In the genomic region with DNA sequence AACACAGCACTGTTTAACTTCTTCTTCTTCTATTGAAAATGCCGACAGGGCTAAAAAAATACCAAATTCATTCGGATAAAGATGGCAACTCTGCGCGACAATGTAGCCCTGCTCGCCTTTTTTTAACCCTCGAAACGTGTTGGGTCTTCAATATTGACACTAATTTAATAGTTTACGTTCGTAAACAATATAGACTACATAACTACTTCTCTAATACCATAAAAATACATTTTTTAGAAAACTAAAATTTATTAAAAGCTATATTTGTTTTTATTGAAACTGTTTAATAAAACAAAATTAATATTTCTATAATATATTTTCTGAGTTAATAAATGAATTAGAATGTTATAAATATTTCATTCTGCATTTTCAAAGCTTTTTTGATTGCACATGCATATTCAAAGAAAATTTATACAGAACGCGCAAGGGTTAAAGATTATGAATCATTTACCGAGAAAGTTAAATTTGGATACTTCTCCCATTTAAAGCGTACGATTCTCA, we compare ENCODE assay signal across 1 fruit fly cellular context.
A peak's percentile ranks its signal among the peaks of the same experiment; 100 is the strongest.
TF ChIP-seq lines count a peak whose summit lies in the region.

A gene (minus strand): TSS at position 54 of the 501 bp plus-strand sequence.
A gene (plus strand): TSS at position 133 of the 501 bp plus-strand sequence.

TF ChIP-seq in whole organism, embryonic, 481 proteins besides CTCF, POLR2A, EP300 and RAD21 (continued from another document and continues in another):
- TF ChIP-seq NfI (GFP tag; optimal IDR thresholded peaks at IDR 0.05; lab: Kevin White, UChicago) (peak; percentile 73), Dll (GFP tag; IDR thresholded peaks at IDR 0.05; lab: Robert Waterston, UW; ENCODE audit: partially characterized antibody) (no peak), CG32772 (GFP tag; IDR thresholded peaks at IDR 0.05; lab: Robert Waterston, UW) (peak; percentile 82), ro (GFP tag; IDR thresholded peaks at IDR 0.05; lab: Robert Waterston, UW) (peak; percentile 51; the same call in 1 of the 2 replicates), Dbx (GFP tag; IDR thresholded peaks at IDR 0.05; lab: Robert Waterston, UW) (peak; percentile 75; the same call in 2 of the 3 replicates), fd64A (GFP tag; optimal IDR thresholded peaks at IDR 0.05; lab: Kevin White, UChicago) (no peak), dysf (GFP tag; IDR thresholded peaks at IDR 0.05; lab: Robert Waterston, UW) (peak; percentile 88), D19A (tag; optimal IDR thresholded peaks at IDR 0.05; lab: Kevin White, UChicago) (peak; percentile 93), prd (optimal IDR thresholded peaks at IDR 0.05; lab: Kevin White, UChicago) (no peak), prd (GFP tag; IDR thresholded peaks at IDR 0.05; lab: Robert Waterston, UW) (peak; percentile 78; the same call in 2 of the 3 replicates), CG3847 (GFP tag; IDR thresholded peaks at IDR 0.05; lab: Robert Waterston, UW) (peak; percentile 85), CG4328 (GFP tag; optimal IDR thresholded peaks at IDR 0.05; lab: Kevin White, UChicago) (peak; percentile 66), zen2 (GFP tag; IDR thresholded peaks at IDR 0.05; lab: Robert Waterston, UW; ENCODE audit: partially characterized antibody) (no peak), CG13287 (GFP tag; IDR thresholded peaks at IDR 0.05; lab: Robert Waterston, UW; ENCODE audit: partially characterized antibody) (peak; percentile 29), shn (GFP tag; optimal IDR thresholded peaks at IDR 0.05; lab: Kevin White, UChicago) (peak; percentile 54), pan (optimal IDR thresholded peaks at IDR 0.05; lab: Kevin White, UChicago) (no peak), pan (GFP tag; optimal IDR thresholded peaks at IDR 0.05 in 1 of 2, IDR thresholded peaks at IDR 0.05 in 1 of 2) (peak in 1 of 2 experiments; percentile 77), Atf6 (GFP tag; IDR thresholded peaks at IDR 0.05; lab: Robert Waterston, UW) (peak; percentile 82), CG12236 (GFP tag; optimal IDR thresholded peaks at IDR 0.05; lab: Kevin White, UChicago) (no peak), CG31365 (tag; optimal IDR thresholded peaks at IDR 0.05; lab: Kevin White, UChicago) (no peak), Camta (GFP tag; optimal IDR thresholded peaks at IDR 0.05; lab: Kevin White, UChicago) (no peak), ind (GFP tag; optimal IDR thresholded peaks at IDR 0.05; lab: Kevin White, UChicago) (peak; percentile 85), onecut (GFP tag; IDR thresholded peaks at IDR 0.05; lab: Robert Waterston, UW) (peak; percentile 63), Hsf (GFP tag; optimal IDR thresholded peaks at IDR 0.05; lab: Kevin White, UChicago) (peak; percentile 61), slbo (GFP tag; IDR thresholded peaks at IDR 0.05; lab: Robert Waterston, UW) (peak; percentile 90), Kr (GFP tag; optimal IDR thresholded peaks at IDR 0.05; lab: Kevin White, UChicago) (no peak), bbx (GFP tag; IDR thresholded peaks at IDR 0.05; lab: Robert Waterston, UW; ENCODE audit: partially characterized antibody) (peak; percentile 47), sens (GFP tag; lab: Kevin White, UChicago) (peak; percentile 70), repo (GFP tag; optimal IDR thresholded peaks at IDR 0.05; lab: Kevin White, UChicago) (no peak), cad (GFP tag; optimal IDR thresholded peaks at IDR 0.05; lab: Kevin White, UChicago) (no peak), CG15011 (GFP tag; optimal IDR thresholded peaks at IDR 0.05; lab: Kevin White, UChicago) (peak; percentile 62), btn (GFP tag; optimal IDR thresholded peaks at IDR 0.05; lab: Kevin White, UChicago) (no peak), Dip2 (GFP tag; IDR thresholded peaks at IDR 0.05; lab: Robert Waterston, UW) (no peak), CG4707 (GFP tag; optimal IDR thresholded peaks at IDR 0.05; lab: Kevin White, UChicago) (peak; percentile 19), az2 (GFP tag; optimal IDR thresholded peaks at IDR 0.05; lab: Kevin White, UChicago) (peak; percentile 82), CG7786 (GFP tag; optimal IDR thresholded peaks at IDR 0.05; lab: Kevin White, UChicago) (peak; percentile 63), CG11398 (GFP tag; optimal IDR thresholded peaks at IDR 0.05; lab: Kevin White, UChicago) (peak; percentile 33), Poxn (GFP tag; IDR thresholded peaks at IDR 0.05; lab: Robert Waterston, UW) (no peak), danr (GFP tag; IDR thresholded peaks at IDR 0.05; lab: Robert Waterston, UW) (peak; percentile 59; the same call in 1 of the 2 replicates), B-H1 (GFP tag; IDR thresholded peaks at IDR 0.05; lab: Robert Waterston, UW) (peak; percentile 54), Usf (GFP tag; optimal IDR thresholded peaks at IDR 0.05; lab: Kevin White, UChicago) (peak; percentile 59), Sin3A (optimal IDR thresholded peaks at IDR 0.05; lab: Kevin White, UChicago) (peak; percentile 25), CG31224 (GFP tag; IDR thresholded peaks at IDR 0.05; lab: Robert Waterston, UW) (peak; percentile 56; the same call in 1 of the 2 replicates), CG12104 (GFP tag; optimal IDR thresholded peaks at IDR 0.05; lab: Kevin White, UChicago) (peak; percentile 84), bcd (GFP tag; optimal IDR thresholded peaks at IDR 0.05; lab: Kevin White, UChicago) (peak; percentile 91), Bteb2 (GFP tag; optimal IDR thresholded peaks at IDR 0.05; lab: Kevin White, UChicago) (peak; percentile 47), CrebB (tag; optimal IDR thresholded peaks at IDR 0.05; lab: Kevin White, UChicago) (peak; percentile 27), chinmo (GFP tag; IDR thresholded peaks at IDR 0.05; lab: Robert Waterston, UW; ENCODE audit: partially characterized antibody) (no peak), NFAT (GFP tag; IDR thresholded peaks at IDR 0.05; lab: Robert Waterston, UW) (peak; percentile 56), gsb (GFP tag; IDR thresholded peaks at IDR 0.05; lab: Robert Waterston, UW) (peak; percentile 62), Stat92E (GFP tag; optimal IDR thresholded peaks at IDR 0.05; lab: Kevin White, UChicago) (peak in 1 of 3 experiments; percentile 79), CG11695 (GFP tag; IDR thresholded peaks at IDR 0.05; lab: Robert Waterston, UW) (peak; percentile 88), H15 (GFP tag; IDR thresholded peaks at IDR 0.05; lab: Robert Waterston, UW) (peak; percentile 49; the same call in 2 of the 3 replicates), Spps (tag; optimal IDR thresholded peaks at IDR 0.05; lab: Kevin White, UChicago) (peak; percentile 83), Xrp1 (GFP tag; IDR thresholded peaks at IDR 0.05; lab: Robert Waterston, UW) (peak; percentile 87), CG7839 (tag; optimal IDR thresholded peaks at IDR 0.05; lab: Kevin White, UChicago) (peak; percentile 95), CG1024 (GFP tag; IDR thresholded peaks at IDR 0.05; lab: Robert Waterston, UW) (peak; percentile 72; the same call in 1 of the 2 replicates), Elba2 (GFP tag; optimal IDR thresholded peaks at IDR 0.05; lab: Kevin White, UChicago) (no peak), kay (GFP tag; optimal IDR thresholded peaks at IDR 0.05; lab: Kevin White, UChicago) (peak; percentile 96), CG12659 (GFP tag; optimal IDR thresholded peaks at IDR 0.05; lab: Kevin White, UChicago) (peak; percentile 91), dati (GFP tag; IDR thresholded peaks at IDR 0.05; lab: Robert Waterston, UW) (no peak), sima (GFP tag; optimal IDR thresholded peaks at IDR 0.05; lab: Kevin White, UChicago) (no peak), Nf-YB (GFP tag; optimal IDR thresholded peaks at IDR 0.05; lab: Kevin White, UChicago) (peak; percentile 72), stwl (tag; optimal IDR thresholded peaks at IDR 0.05; lab: Kevin White, UChicago) (peak; percentile 77), E2f1 (GFP tag; IDR thresholded peaks at IDR 0.05; lab: Robert Waterston, UW) (peak; percentile 81), CG7372 (GFP tag; IDR thresholded peaks at IDR 0.05; lab: Robert Waterston, UW) (peak; percentile 77), Adf1 (GFP tag; IDR thresholded peaks at IDR 0.05; lab: Robert Waterston, UW) (no peak), nmo (GFP tag; optimal IDR thresholded peaks at IDR 0.05; lab: Kevin White, UChicago) (peak; percentile 95), CG3407 (GFP tag; optimal IDR thresholded peaks at IDR 0.05; lab: Kevin White, UChicago) (peak; percentile 76), jumu (GFP tag; optimal IDR thresholded peaks at IDR 0.05; lab: Kevin White, UChicago) (no peak), CG1529 (GFP tag; optimal IDR thresholded peaks at IDR 0.05; lab: Kevin White, UChicago) (peak; percentile 34), ara (GFP tag; IDR thresholded peaks at IDR 0.05; lab: Robert Waterston, UW) (peak; percentile 24; the same call in 1 of the 2 replicates), fu2 (GFP tag; optimal IDR thresholded peaks at IDR 0.05; lab: Kevin White, UChicago) (peak; percentile 56), Pdp1 (GFP tag; optimal IDR thresholded peaks at IDR 0.05; lab: Kevin White, UChicago) (no peak), CG17612 (GFP tag; IDR thresholded peaks at IDR 0.05; lab: Robert Waterston, UW) (peak; percentile 53; the same call in 1 of the 2 replicates), Hmr (GFP tag; optimal IDR thresholded peaks at IDR 0.05; lab: Kevin White, UChicago) (peak; percentile 85), CG14667 (GFP tag; IDR thresholded peaks at IDR 0.05; lab: Robert Waterston, UW) (peak; percentile 61), pum (GFP tag; optimal IDR thresholded peaks at IDR 0.05; lab: Kevin White, UChicago) (peak; percentile 15), HmgD (GFP tag; optimal IDR thresholded peaks at IDR 0.05; lab: Kevin White, UChicago) (peak; percentile 11), CG9876 (GFP tag; optimal IDR thresholded peaks at IDR 0.05; lab: Kevin White, UChicago) (peak; percentile 16), Aef1 (GFP tag; IDR thresholded peaks at IDR 0.05; lab: Robert Waterston, UW) (peak; percentile 76), Meics (GFP tag; optimal IDR thresholded peaks at IDR 0.05; lab: Kevin White, UChicago) (peak; percentile 92), pnt (GFP tag; optimal IDR thresholded peaks at IDR 0.05; lab: Kevin White, UChicago) (no peak), fd102C (GFP tag; optimal IDR thresholded peaks at IDR 0.05; lab: Kevin White, UChicago) (no peak), phol (tag; optimal IDR thresholded peaks at IDR 0.05; lab: Kevin White, UChicago) (peak; percentile 95), CG17829 (tag; optimal IDR thresholded peaks at IDR 0.05; lab: Kevin White, UChicago) (peak; percentile 94), CG15073 (GFP tag; optimal IDR thresholded peaks at IDR 0.05; lab: Kevin White, UChicago) (peak; percentile 16), CG10565 (GFP tag; optimal IDR thresholded peaks at IDR 0.05; lab: Kevin White, UChicago) (no peak), CG11247 (GFP tag; IDR thresholded peaks at IDR 0.05; lab: Robert Waterston, UW) (peak; percentile 58; the same call in 1 of the 2 replicates), bowl (GFP tag; IDR thresholded peaks at IDR 0.05; lab: Robert Waterston, UW) (no peak), pho (GFP tag; optimal IDR thresholded peaks at IDR 0.05; lab: Kevin White, UChicago) (peak; percentile 62), mld (GFP tag; IDR thresholded peaks at IDR 0.05; lab: Robert Waterston, UW; ENCODE audit: partially characterized antibody) (no peak), Taf1 (GFP tag; IDR thresholded peaks at IDR 0.05; lab: Robert Waterston, UW) (peak; percentile 21; the same call in 1 of the 2 replicates), pzg (GFP tag; optimal IDR thresholded peaks at IDR 0.05; lab: Kevin White, UChicago) (peak; percentile 54), CG14860 (GFP tag; IDR thresholded peaks at IDR 0.05; lab: Robert Waterston, UW; ENCODE audit: partially characterized antibody) (no peak), CG3281 (GFP tag; optimal IDR thresholded peaks at IDR 0.05; lab: Kevin White, UChicago) (peak; percentile 89), CG7271 (tag; optimal IDR thresholded peaks at IDR 0.05; lab: Kevin White, UChicago) (peak; percentile 80), Sox100B (GFP tag; optimal IDR thresholded peaks at IDR 0.05; lab: Kevin White, UChicago) (peak; percentile 96), Doc3 (GFP tag; IDR thresholded peaks at IDR 0.05; lab: Robert Waterston, UW; ENCODE audit: partially characterized antibody) (no peak), sqz (GFP tag; optimal IDR thresholded peaks at IDR 0.05; lab: Kevin White, UChicago) (peak; percentile 87), Dfd (GFP tag; optimal IDR thresholded peaks at IDR 0.05; lab: Kevin White, UChicago) (no peak), br (optimal IDR thresholded peaks at IDR 0.05; lab: Kevin White, UChicago) (no peak), CG12391 (tag; optimal IDR thresholded peaks at IDR 0.05; lab: Kevin White, UChicago) (peak; percentile 94), Ravus (GFP tag; IDR thresholded peaks at IDR 0.05; lab: Robert Waterston, UW) (no peak), maf-S (GFP tag; optimal IDR thresholded peaks at IDR 0.05; lab: Kevin White, UChicago) (no peak), CG9817 (tag; optimal IDR thresholded peaks at IDR 0.05; lab: Kevin White, UChicago) (peak; percentile 85), trem (tag; optimal IDR thresholded peaks at IDR 0.05; lab: Kevin White, UChicago) (peak; percentile 92), CG34422 (GFP tag; IDR thresholded peaks at IDR 0.05; lab: Robert Waterston, UW) (peak; percentile 85), HLH54F (GFP tag; optimal IDR thresholded peaks at IDR 0.05; lab: Kevin White, UChicago) (peak; percentile 72), toy (GFP tag; IDR thresholded peaks at IDR 0.05; lab: Robert Waterston, UW) (peak; percentile 66; the same call in 1 of the 2 replicates), Fer3 (tag; optimal IDR thresholded peaks at IDR 0.05; lab: Kevin White, UChicago) (peak; percentile 87), CG10267 (tag; optimal IDR thresholded peaks at IDR 0.05; lab: Kevin White, UChicago) (peak; percentile 89), CG6689 (GFP tag; IDR thresholded peaks at IDR 0.05; lab: Robert Waterston, UW) (peak; percentile 91), CG12155 (GFP tag; optimal IDR thresholded peaks at IDR 0.05; lab: Kevin White, UChicago) (peak; percentile 84), HLH3B (GFP tag; IDR thresholded peaks at IDR 0.05; lab: Robert Waterston, UW) (peak; percentile 82), CG12769 (tag; optimal IDR thresholded peaks at IDR 0.05; lab: Kevin White, UChicago) (no peak), lbe (GFP tag; optimal IDR thresholded peaks at IDR 0.05; lab: Kevin White, UChicago) (no peak), gce (GFP tag; IDR thresholded peaks at IDR 0.05; lab: Robert Waterston, UW) (peak; percentile 57; the same call in 2 of the 3 replicates), CG3163 (GFP tag; optimal IDR thresholded peaks at IDR 0.05; lab: Kevin White, UChicago) (peak; percentile 42), Sox102F (GFP tag; optimal IDR thresholded peaks at IDR 0.05; lab: Kevin White, UChicago) (peak; percentile 88), CG32532 (GFP tag; IDR thresholded peaks at IDR 0.05; lab: Robert Waterston, UW) (peak; percentile 87), otp (GFP tag; IDR thresholded peaks at IDR 0.05; lab: Robert Waterston, UW) (peak; percentile 64; the same call in 1 of the 3 replicates), lov (optimal IDR thresholded peaks at IDR 0.05; lab: Kevin White, UChicago) (no peak), lov (GFP tag; IDR thresholded peaks at IDR 0.05; lab: Robert Waterston, UW) (no peak)
